Fruit fly (Drosophila melanogaster): ENCODE data around the gene CG33986.

Gene CG33986

DNA sequence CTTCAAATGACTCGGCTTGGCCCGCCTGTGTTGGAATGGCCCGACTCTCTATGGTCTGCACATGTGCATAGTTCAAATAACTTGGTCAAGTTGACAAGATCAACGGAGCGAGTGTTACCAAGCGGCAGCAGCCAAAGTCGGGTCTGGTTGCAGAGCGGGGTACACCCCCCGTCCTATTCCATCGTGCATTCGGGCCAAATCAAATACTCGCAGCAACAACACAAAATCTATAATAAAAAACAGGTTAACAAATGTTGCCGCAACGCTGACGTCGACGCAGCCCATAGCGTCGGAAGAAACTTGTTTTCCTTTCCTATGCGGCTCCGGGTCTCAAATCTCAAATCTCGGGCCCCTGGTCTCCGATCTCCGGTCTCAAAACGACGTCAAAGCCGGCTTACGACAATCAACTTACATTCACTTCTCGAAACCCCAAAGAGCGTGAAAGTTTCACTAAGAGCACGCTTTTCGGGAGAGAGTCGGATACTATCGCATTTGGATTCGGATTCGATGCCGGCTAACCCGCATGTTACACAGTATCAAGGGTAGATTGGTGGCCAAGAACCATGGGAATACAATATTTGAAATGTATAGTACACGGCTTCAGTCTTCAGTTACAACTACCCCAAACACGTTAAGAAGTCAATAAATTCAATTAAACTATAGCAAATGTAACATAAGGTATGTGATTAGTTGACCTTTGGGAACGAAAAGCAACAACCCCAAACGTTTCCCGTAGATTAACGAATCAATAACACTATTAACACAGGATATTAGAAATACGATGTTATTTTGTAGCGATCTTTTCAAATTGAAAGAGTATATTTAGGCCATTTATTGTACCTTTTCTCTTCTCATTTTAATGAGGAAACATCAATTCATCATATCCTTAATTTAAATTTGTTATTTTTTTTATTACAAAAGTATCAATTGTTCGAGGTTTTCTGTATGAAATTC, 9.5 kb upstream of the CG33986 start:
- TF ChIP-seq EcR (GFP tag; optimal IDR thresholded peaks at IDR 0.05) (peak in 1 of 2 experiments; percentile 12), Dll (optimal IDR thresholded peaks at IDR 0.05) (no peak), pan (optimal IDR thresholded peaks at IDR 0.05) (peak; percentile 98), CG8478 (optimal IDR thresholded peaks at IDR 0.05) (no peak), psq (optimal IDR thresholded peaks at IDR 0.05) (no peak), usp (GFP tag; optimal IDR thresholded peaks at IDR 0.05) (no peak)

dm6 chr3L:15533402-15534129, 8.5 kb upstream of the CG33986 start:
- no peak for TF ChIP-seq pan (optimal IDR thresholded peaks at IDR 0.05)
- no peak for TF ChIP-seq usp (GFP tag; optimal IDR thresholded peaks at IDR 0.05)
- TF ChIP-seq EcR (GFP tag; optimal IDR thresholded peaks at IDR 0.05), result no peak
- no peak for TF ChIP-seq psq (optimal IDR thresholded peaks at IDR 0.05)
- TF ChIP-seq CG8478 (optimal IDR thresholded peaks at IDR 0.05), result no peak
- TF ChIP-seq Dll (optimal IDR thresholded peaks at IDR 0.05), result no peak

DNA sequence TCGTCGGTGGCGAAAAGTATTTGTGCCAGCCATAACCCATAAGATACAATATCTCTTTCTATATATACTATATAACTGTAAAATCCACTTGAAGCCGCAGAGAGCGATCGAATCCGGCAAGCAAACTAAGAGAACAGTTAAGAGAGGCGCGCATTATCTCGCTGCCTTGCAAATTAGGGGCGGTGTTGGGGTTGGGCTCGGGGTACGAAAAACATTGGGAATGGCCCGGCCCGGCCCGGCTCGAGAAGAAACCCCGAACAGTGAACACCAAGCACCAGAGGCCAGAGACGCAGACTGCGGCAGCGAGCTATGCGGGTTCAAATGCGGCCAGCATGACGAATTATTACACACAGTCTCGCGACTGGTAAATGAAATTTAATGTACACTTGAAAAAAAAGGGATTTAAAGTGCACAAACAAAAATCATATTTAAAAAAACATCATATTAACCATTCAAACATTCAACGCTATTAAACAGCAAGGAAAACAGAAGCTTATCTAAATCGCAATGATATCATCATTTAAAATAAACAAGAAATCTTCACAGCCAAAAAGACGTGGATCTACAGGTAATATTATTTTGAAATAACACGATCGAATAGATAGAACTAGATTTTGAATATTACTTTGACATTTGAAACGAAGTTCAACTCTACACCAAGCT, 7.4 kb upstream of the CG33986 start:
- TF ChIP-seq psq (optimal IDR thresholded peaks at IDR 0.05) (no peak), pan (optimal IDR thresholded peaks at IDR 0.05) (no peak), usp (GFP tag; optimal IDR thresholded peaks at IDR 0.05) (no peak), CG8478 (optimal IDR thresholded peaks at IDR 0.05) (no peak), EcR (GFP tag; optimal IDR thresholded peaks at IDR 0.05) (peak in 1 of 2 experiments; percentile 39)

DNA sequence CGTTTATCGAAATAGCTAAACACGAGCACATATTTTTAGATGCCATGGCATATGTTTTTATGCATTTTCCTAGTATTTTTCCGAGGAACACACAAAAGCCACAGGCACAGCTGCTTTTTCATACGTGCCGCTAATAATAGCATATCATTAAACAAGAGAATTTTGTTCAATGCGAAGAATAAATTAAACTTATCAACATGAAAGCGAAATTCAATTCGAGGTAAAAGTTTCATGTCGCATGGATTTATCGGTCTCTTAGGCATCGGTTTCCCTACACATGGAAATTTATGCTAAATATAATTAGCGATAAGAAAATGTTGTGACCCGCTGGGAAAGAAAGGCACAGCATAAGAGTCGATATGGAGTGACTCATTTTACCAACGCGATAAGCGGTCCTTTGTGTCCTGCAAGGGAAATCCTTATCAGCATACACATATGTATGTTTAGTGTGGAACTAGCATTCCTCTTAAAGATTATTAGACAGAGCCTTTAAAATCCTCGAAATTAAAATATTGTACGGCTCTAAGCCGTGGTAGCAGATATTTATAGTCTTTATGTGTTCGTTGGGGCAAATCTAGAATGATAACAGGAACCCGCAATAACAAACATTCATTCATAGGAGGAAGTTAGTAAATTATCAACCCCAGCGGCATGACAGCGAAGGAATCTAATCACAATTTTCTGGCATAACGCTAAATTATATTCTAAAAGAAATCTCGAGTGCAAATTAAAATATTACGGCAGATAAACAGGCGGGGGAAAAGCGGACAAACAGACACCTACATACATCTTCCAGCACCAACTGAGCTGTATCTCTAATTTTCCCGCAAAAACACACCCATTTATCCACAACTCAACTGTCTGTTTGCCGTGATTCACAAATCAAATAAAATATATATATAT, 6.6 kb upstream of the CG33986 start, which contains the start of gene CG43248:
Gene CG43248, minus strand, starts transcription at position 51 of the 903 bp plus-strand sequence.
- TF ChIP-seq usp (GFP tag; optimal IDR thresholded peaks at IDR 0.05), result no peak

DNA sequence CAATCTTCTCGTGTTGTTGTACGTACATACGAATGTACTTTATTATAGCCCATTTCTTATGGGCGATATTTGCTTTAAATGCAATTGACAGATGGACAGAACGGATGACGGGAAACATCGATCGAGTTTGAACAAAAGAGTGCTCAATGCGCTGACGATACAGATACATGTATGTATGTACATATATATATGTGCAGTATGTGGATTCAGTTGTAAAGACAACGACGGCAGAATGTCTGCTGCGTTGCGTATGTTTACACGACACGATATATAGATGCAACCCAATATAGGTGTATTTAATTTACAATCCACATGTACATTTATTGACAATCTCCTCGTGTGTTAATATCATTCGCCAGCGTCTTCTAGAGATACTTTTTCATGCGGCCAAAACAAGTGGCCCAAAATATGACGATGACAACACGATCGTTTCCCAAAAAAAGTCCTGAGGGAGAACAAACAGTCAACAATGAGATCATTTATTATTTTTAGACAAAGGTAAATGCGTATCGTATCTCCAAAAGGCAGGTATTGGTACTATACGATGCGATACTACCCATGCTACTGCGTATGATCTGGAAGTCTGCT, 5.7 kb upstream of the CG33986 start:
- TF ChIP-seq psq (optimal IDR thresholded peaks at IDR 0.05) (no peak), usp (GFP tag; optimal IDR thresholded peaks at IDR 0.05) (no peak), CG8478 (optimal IDR thresholded peaks at IDR 0.05) (no peak), Dll (optimal IDR thresholded peaks at IDR 0.05) (no peak), EcR (GFP tag; optimal IDR thresholded peaks at IDR 0.05) (no peak), pan (optimal IDR thresholded peaks at IDR 0.05) (no peak)

DNA sequence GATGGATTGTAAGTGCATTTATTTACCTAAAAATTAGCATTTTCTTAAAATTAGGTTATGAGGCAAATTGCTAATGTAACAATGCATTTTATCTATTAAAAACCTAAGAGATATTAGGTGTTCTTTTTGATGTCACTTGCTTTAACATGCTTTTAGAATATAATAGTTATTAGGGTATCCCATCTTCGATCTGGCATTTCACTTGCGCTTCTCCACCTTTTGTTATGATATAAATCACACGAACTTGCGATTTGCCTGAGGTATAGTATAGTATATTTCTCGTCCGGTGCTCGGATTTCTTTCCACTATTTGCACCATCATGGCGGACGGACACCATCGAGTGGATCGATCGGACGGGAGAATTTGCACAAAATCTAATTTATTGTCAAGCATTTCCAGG, 5.0 kb upstream of the CG33986 start:
- no peak for TF ChIP-seq EcR (GFP tag; optimal IDR thresholded peaks at IDR 0.05)
- TF ChIP-seq Dll (optimal IDR thresholded peaks at IDR 0.05), result no peak
- TF ChIP-seq CG8478 (optimal IDR thresholded peaks at IDR 0.05), result no peak
- TF ChIP-seq usp (GFP tag; optimal IDR thresholded peaks at IDR 0.05), result no peak
- TF ChIP-seq psq (optimal IDR thresholded peaks at IDR 0.05), result no peak
- no peak for TF ChIP-seq pan (optimal IDR thresholded peaks at IDR 0.05)

dm6 chr3L:15529143-15529542, 4.1 kb upstream of the CG33986 start, which contains the start of gene obst-H:
obst-H (minus strand) TSS chr3L:15529243.
- no peak for TF ChIP-seq psq (optimal IDR thresholded peaks at IDR 0.05)
- TF ChIP-seq EcR (GFP tag; optimal IDR thresholded peaks at IDR 0.05), result no peak
- no peak for TF ChIP-seq Dll (optimal IDR thresholded peaks at IDR 0.05)
- no peak for TF ChIP-seq CG8478 (optimal IDR thresholded peaks at IDR 0.05)
- no peak for TF ChIP-seq usp (GFP tag; optimal IDR thresholded peaks at IDR 0.05)
- no peak for TF ChIP-seq pan (optimal IDR thresholded peaks at IDR 0.05)

dm6 chr3L:15528096-15528495, 3.0 kb upstream of the CG33986 start, which contains the start of gene CG42728:
CG42728 (minus strand) TSS chr3L:15528196.
- TF ChIP-seq psq (optimal IDR thresholded peaks at IDR 0.05) (no peak), usp (GFP tag; optimal IDR thresholded peaks at IDR 0.05) (no peak), CG8478 (optimal IDR thresholded peaks at IDR 0.05) (no peak), pan (optimal IDR thresholded peaks at IDR 0.05) (no peak), Dll (optimal IDR thresholded peaks at IDR 0.05) (no peak), EcR (GFP tag; optimal IDR thresholded peaks at IDR 0.05) (no peak)

- TF ChIP-seq psq (optimal IDR thresholded peaks at IDR 0.05), result no peak
- TF ChIP-seq usp (GFP tag; optimal IDR thresholded peaks at IDR 0.05), result no peak
- no peak for TF ChIP-seq CG8478 (optimal IDR thresholded peaks at IDR 0.05)
- no peak for TF ChIP-seq Dll (optimal IDR thresholded peaks at IDR 0.05)
- TF ChIP-seq pan (optimal IDR thresholded peaks at IDR 0.05), result no peak
- no peak for TF ChIP-seq EcR (GFP tag; optimal IDR thresholded peaks at IDR 0.05)
These were observed 2.4 kb upstream of the CG33986 start, which contains the start of gene CG42729 for dm6 chr3L:15527416-15527815. CG42729 (minus strand) TSS chr3L:15527516.

DNA sequence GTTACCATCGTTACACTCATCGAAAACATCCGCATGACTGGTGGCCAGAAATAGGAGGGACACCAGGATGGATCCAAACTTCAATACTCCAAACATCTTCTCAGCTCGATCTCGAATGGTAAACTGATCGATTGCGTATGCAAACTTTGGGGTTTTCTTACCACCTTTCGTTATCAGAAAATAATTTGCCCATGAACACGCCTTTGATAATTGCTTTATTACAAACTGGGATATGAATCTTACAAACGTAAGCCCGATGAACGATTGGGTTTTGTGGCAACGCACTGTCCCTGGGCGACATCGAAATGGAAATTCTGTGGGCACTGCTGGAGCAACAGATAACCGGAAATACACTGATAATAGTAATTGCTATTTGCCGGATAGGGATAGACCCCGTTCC, 1.7 kb upstream of the CG33986 start, which contains the start of gene CG33985:
Gene CG33985, minus strand, starts transcription at position 101 of the 400 bp plus-strand sequence.
- TF ChIP-seq usp (GFP tag; optimal IDR thresholded peaks at IDR 0.05), result no peak

Data from whole organism.